Fruit fly (Drosophila melanogaster) whole organism, adult: ENCODE data around the gene nmo.
A peak's percentile ranks its signal among the peaks of the same experiment; 100 is the strongest.

Source experiments
- CG11617 ChIP-seq: fragments of 200-800 bp; sonication (Bioruptor generic); optimal IDR thresholded peaks from 2 replicates; lab custom pipeline; 2017; ENCODE audit warnings: mild to moderate bottlenecking, missing biosample characterization, missing genetic modification reagents, missing genetic modification characterization
- CG12768 ChIP-seq: fragments of 200-800 bp; sonication (Bioruptor generic); optimal IDR thresholded peaks from 2 replicates; lab custom pipeline; 2017; ENCODE audit warnings: missing biosample characterization, missing genetic modification characterization, mild to moderate bottlenecking, moderate library complexity, missing genetic modification reagents
- CG14711 ChIP-seq: fragments of 200-800 bp; sonication (Bioruptor generic); optimal IDR thresholded peaks from 2 replicates; lab custom pipeline; 2018; ENCODE audit warnings: missing biosample characterization, mild to moderate bottlenecking, missing genetic modification characterization, moderate library complexity
- CG1620 ChIP-seq: fragments of 200-800 bp; sonication (Bioruptor generic); optimal IDR thresholded peaks from 2 replicates; lab custom pipeline; 2016; ENCODE audit warnings: missing biosample characterization, missing genetic modification characterization
- CG33017 ChIP-seq: fragments of 200-800 bp; sonication (Bioruptor generic); optimal IDR thresholded peaks from 2 replicates; lab custom pipeline; 2018; ENCODE audit warnings: missing biosample characterization, mild to moderate bottlenecking, missing genetic modification characterization, moderate library complexity
- CG5204 ChIP-seq: fragments of 200-800 bp; sonication (Bioruptor generic); optimal IDR thresholded peaks from 2 replicates; lab custom pipeline; 2016; ENCODE audit warnings: missing biosample characterization, missing genetic modification characterization
- CG7045 ChIP-seq: fragments of 200-800 bp; sonication (Bioruptor generic); optimal IDR thresholded peaks from 2 replicates; lab custom pipeline; 2017; ENCODE audit warnings: missing biosample characterization, mild to moderate bottlenecking, missing genetic modification characterization
- CG7101 ChIP-seq: fragments of 200-800 bp; sonication (Bioruptor generic); optimal IDR thresholded peaks from 2 replicates; lab custom pipeline; 2018; ENCODE audit warnings: missing biosample characterization, mild to moderate bottlenecking, missing genetic modification characterization, moderate library complexity
- Clk ChIP-seq: fragments of 200-800 bp; sonication (Bioruptor generic); optimal IDR thresholded peaks from 2 replicates; lab custom pipeline; 2017; ENCODE audit warnings: missing biosample characterization, missing genetic modification characterization
- Crg-1 ChIP-seq: fragments of 200-800 bp; sonication (Bioruptor generic); optimal IDR thresholded peaks from 2 replicates; lab custom pipeline; 2016; ENCODE audit warnings: missing biosample characterization, missing genetic modification characterization
- Hr96 ChIP-seq: fragments of 200-800 bp; sonication (Bioruptor generic); optimal IDR thresholded peaks from 2 replicates; lab custom pipeline; 2016; ENCODE audit warnings: missing biosample characterization, missing genetic modification characterization
- Mnt ChIP-seq: fragments of 200-800 bp; sonication (Bioruptor generic); optimal IDR thresholded peaks from 2 replicates; lab custom pipeline; 2016; ENCODE audit warnings: missing biosample characterization, mild to moderate bottlenecking, missing genetic modification characterization
- bab1 ChIP-seq: fragments of 200-800 bp; sonication (Bioruptor generic); optimal IDR thresholded peaks from 3 replicates; lab custom pipeline; 2019; ENCODE audit warnings: missing biosample characterization, mild to moderate bottlenecking, missing genetic modification characterization, moderate library complexity
- cic ChIP-seq: fragments of 200-800 bp; sonication (Bioruptor generic); optimal IDR thresholded peaks from 2 replicates; lab custom pipeline; 2017; ENCODE audit warnings: missing biosample characterization, mild to moderate bottlenecking, missing genetic modification characterization, moderate library complexity
- cnc ChIP-seq, 2 experiments: fragments of >200 bp; optimal IDR thresholded peaks; 2 replicates each; lab custom pipeline; 2017
- kay ChIP-seq: fragments of 200-800 bp; sonication (Bioruptor generic); peaks from one replicate; lab custom pipeline; 2016; ENCODE audit warnings: missing biosample characterization, missing genetic modification characterization, borderline replicate concordance
- ovo ChIP-seq: fragments of 200-800 bp; sonication (Bioruptor generic); optimal IDR thresholded peaks from 2 replicates; lab custom pipeline; 2016; ENCODE audit warnings: missing biosample characterization, missing genetic modification characterization
- pad ChIP-seq: fragments of 200-800 bp; sonication (Bioruptor generic); optimal IDR thresholded peaks from 3 replicates; lab custom pipeline; 2017; ENCODE audit warnings: missing biosample characterization, missing genetic modification characterization, mild to moderate bottlenecking, moderate library complexity, missing genetic modification reagents
- tj ChIP-seq: fragments of 200-800 bp; sonication (Bioruptor generic); optimal IDR thresholded peaks from 3 replicates; lab custom pipeline; 2017; ENCODE audit warnings: missing biosample characterization, mild to moderate bottlenecking, missing genetic modification characterization, moderate library complexity
- toe ChIP-seq: fragments of 200-800 bp; sonication (Bioruptor generic); optimal IDR thresholded peaks from 2 replicates; lab custom pipeline; 2016; ENCODE audit warnings: missing biosample characterization, missing genetic modification characterization

The nmo gene

dm6 chr3L:7956718-7957117 is 22.1 kb upstream of the nmo start:
- TF ChIP-seq toe (no peak), cic (GFP tag; lab: Kevin White, UChicago) (no peak), cnc (optimal IDR thresholded peaks at IDR 0.05; lab: Kevin White, UChicago) (no peak), Hr96 (GFP tag; lab: Kevin White, UChicago) (no peak), CG14711 (tag; lab: Kevin White, UChicago) (no peak), CG5204 (GFP tag; lab: Kevin White, UChicago) (no peak), tj (GFP tag; lab: Kevin White, UChicago) (no peak), pad (GFP tag; lab: Kevin White, UChicago) (no peak), CG12768 (no peak), Mnt (GFP tag; lab: Kevin White, UChicago) (no peak), kay (GFP tag; lab: Kevin White, UChicago) (no peak), ovo (GFP tag; lab: Kevin White, UChicago) (no peak), bab1 (GFP tag; lab: Kevin White, UChicago) (no peak)

dm6 chr3L:7958083-7958482 is 20.8 kb upstream of the nmo start:
- TF ChIP-seq cic (GFP tag; lab: Kevin White, UChicago) (no peak), CG5204 (GFP tag; lab: Kevin White, UChicago) (no peak), tj (GFP tag; lab: Kevin White, UChicago) (no peak), CG1620 (GFP tag; lab: Kevin White, UChicago) (no peak), CG7045 (GFP tag; lab: Kevin White, UChicago) (no peak), cnc (optimal IDR thresholded peaks at IDR 0.05; lab: Kevin White, UChicago) (no peak), ovo (GFP tag; lab: Kevin White, UChicago) (no peak), Clk (GFP tag; lab: Kevin White, UChicago) (no peak), CG7101 (tag; lab: Kevin White, UChicago) (no peak), Crg-1 (GFP tag; lab: Kevin White, UChicago) (no peak), CG11617 (GFP tag; lab: Kevin White, UChicago) (no peak), Hr96 (GFP tag; lab: Kevin White, UChicago) (no peak), CG14711 (tag; lab: Kevin White, UChicago) (no peak), kay (GFP tag; lab: Kevin White, UChicago) (no peak)

- TF ChIP-seq toe: no peak
- no peak for TF ChIP-seq tj (GFP tag; lab: Kevin White, UChicago)
- TF ChIP-seq CG11617 (GFP tag; lab: Kevin White, UChicago): no peak
- no peak for TF ChIP-seq kay (GFP tag; lab: Kevin White, UChicago)
- no peak for TF ChIP-seq CG33017 (tag; lab: Kevin White, UChicago)
- TF ChIP-seq CG7045 (GFP tag; lab: Kevin White, UChicago): no peak
- TF ChIP-seq ovo (GFP tag; lab: Kevin White, UChicago): no peak
- no peak for TF ChIP-seq Hr96 (GFP tag; lab: Kevin White, UChicago)
- TF ChIP-seq CG7101 (tag; lab: Kevin White, UChicago): no peak
- TF ChIP-seq CG14711 (tag; lab: Kevin White, UChicago): no peak
- TF ChIP-seq CG1620 (GFP tag; lab: Kevin White, UChicago): no peak
- no peak for TF ChIP-seq cic (GFP tag; lab: Kevin White, UChicago)
- no peak for TF ChIP-seq Crg-1 (GFP tag; lab: Kevin White, UChicago)
- no peak for TF ChIP-seq cnc (optimal IDR thresholded peaks at IDR 0.05; lab: Kevin White, UChicago)
- TF ChIP-seq Mnt (GFP tag; lab: Kevin White, UChicago): no peak
Measured at dm6 chr3L:7958590-7959180, 20.2 kb upstream of the nmo start.

dm6 chr3L:7960707-7961695 is 17.8 kb upstream of the nmo start:
- no peak for TF ChIP-seq Crg-1 (GFP tag; lab: Kevin White, UChicago)
- no peak for TF ChIP-seq ovo (GFP tag; lab: Kevin White, UChicago)
- peak; percentile 13 for TF ChIP-seq Clk (GFP tag; lab: Kevin White, UChicago)
- no peak for TF ChIP-seq CG1620 (GFP tag; lab: Kevin White, UChicago)
- TF ChIP-seq CG14711 (tag; lab: Kevin White, UChicago): peak; percentile 25
- no peak for TF ChIP-seq Hr96 (GFP tag; lab: Kevin White, UChicago)
- peak; percentile 66 for TF ChIP-seq CG33017 (tag; lab: Kevin White, UChicago)
- TF ChIP-seq CG7045 (GFP tag; lab: Kevin White, UChicago): peak; percentile 75
- TF ChIP-seq cic (GFP tag; lab: Kevin White, UChicago): peak; percentile 56
- TF ChIP-seq cnc (optimal IDR thresholded peaks at IDR 0.05; lab: Kevin White, UChicago): no peak
- TF ChIP-seq Mnt (GFP tag; lab: Kevin White, UChicago): no peak
- TF ChIP-seq pad (GFP tag; lab: Kevin White, UChicago): peak; percentile 22
- TF ChIP-seq toe: no peak
- TF ChIP-seq CG7101 (tag; lab: Kevin White, UChicago): peak; percentile 51
- no peak for TF ChIP-seq bab1 (GFP tag; lab: Kevin White, UChicago)
- peak; percentile 62 for TF ChIP-seq CG12768
- TF ChIP-seq CG11617 (GFP tag; lab: Kevin White, UChicago): peak; percentile 22
- no peak for TF ChIP-seq CG5204 (GFP tag; lab: Kevin White, UChicago)
- peak; percentile 78 for TF ChIP-seq kay (GFP tag; lab: Kevin White, UChicago)
- TF ChIP-seq tj (GFP tag; lab: Kevin White, UChicago): peak; percentile 8
